Fruit fly (Drosophila melanogaster): ENCODE measurements around the gene CG8202.
A peak's percentile ranks its signal among the peaks of the same experiment; 100 is the strongest.

dm6 chr3R:8746354-8746753 lies 14.5 kb downstream of the CG8202 start:
- no peak for TF ChIP-seq Lpt (GFP tag; optimal IDR thresholded peaks at IDR 0.05)
- TF ChIP-seq CG31224 (GFP tag; IDR thresholded peaks at IDR 0.05) = peak; percentile 47; the same call in 1 of the 2 replicates
- no peak for TF ChIP-seq CG33557 (GFP tag; optimal IDR thresholded peaks at IDR 0.05)
- no peak for TF ChIP-seq HmgD (GFP tag; optimal IDR thresholded peaks at IDR 0.05)
- no peak for TF ChIP-seq psq (GFP tag; optimal IDR thresholded peaks at IDR 0.05)
- no peak for TF ChIP-seq pan (optimal IDR thresholded peaks at IDR 0.05)
- peak in 1 of 2 experiments; percentile 63 for TF ChIP-seq pan (GFP tag; optimal IDR thresholded peaks at IDR 0.05 in 1 of 2, IDR thresholded peaks at IDR 0.05 in 1 of 2)
- no peak for TF ChIP-seq bigmax (GFP tag; optimal IDR thresholded peaks at IDR 0.05)
- no peak for TF ChIP-seq Stat92E (GFP tag; optimal IDR thresholded peaks at IDR 0.05)
- peak; percentile 72 for TF ChIP-seq Ssrp (tag; optimal IDR thresholded peaks at IDR 0.05)
- no peak for TF ChIP-seq chinmo (GFP tag; IDR thresholded peaks at IDR 0.05; ENCODE audit: partially characterized antibody)
- TF ChIP-seq CG17385 (GFP tag; optimal IDR thresholded peaks at IDR 0.05) = peak; percentile 64
- no peak for TF ChIP-seq Trl (optimal IDR thresholded peaks at IDR 0.05)
- TF ChIP-seq Trl (GFP tag; optimal IDR thresholded peaks at IDR 0.05) = no peak
- no peak for TF ChIP-seq CG7928 (GFP tag; optimal IDR thresholded peaks at IDR 0.05)

All from whole organism, embryonic.